Fruit fly (Drosophila melanogaster) whole organism, embryonic: ENCODE measurements around the gene CG45066.

Source experiments
- ATbp ChIP-seq: fragments of 200-800 bp; sonication (Bioruptor generic); optimal IDR thresholded peaks from 2 replicates; lab custom pipeline; 2017; ENCODE audit warnings: missing biosample characterization, mild to moderate bottlenecking, missing genetic modification characterization, missing genetic modification reagents
- Awh ChIP-seq: fragments of 200-800 bp; sonication (Bioruptor generic); IDR thresholded peaks from 2 replicates; pipeline ENCODE4, ENCODE4 v1.3.6; 2022; ENCODE audit warnings: missing biosample characterization, missing genetic modification characterization
- B-H2 ChIP-seq: fragments of 200-800 bp; sonication (Bioruptor generic); optimal IDR thresholded peaks from 2 replicates; lab custom pipeline; 2018; ENCODE audit warnings: missing biosample characterization, mild to moderate bottlenecking, missing genetic modification characterization
- CG12391 ChIP-seq: fragments of 200-800 bp; sonication (Bioruptor generic); optimal IDR thresholded peaks from 3 replicates; lab custom pipeline; 2018; ENCODE audit warnings: missing biosample characterization, mild to moderate bottlenecking, missing genetic modification characterization, moderate library complexity
- CG16813 ChIP-seq: fragments of 200-800 bp; sonication (Bioruptor generic); IDR thresholded peaks from 3 replicates; pipeline ENCODE4 v1.3.6; 2022; ENCODE audit warnings: missing biosample characterization, missing genetic modification characterization; ENCODE audit not compliant: partially characterized antibody
- CG1792 ChIP-seq: fragments of 200-800 bp; sonication (Bioruptor generic); optimal IDR thresholded peaks from 2 replicates; lab custom pipeline; 2016; ENCODE audit warnings: missing biosample characterization, missing genetic modification characterization
- CG2116 ChIP-seq: fragments of 200-800 bp; sonication (Bioruptor generic); optimal IDR thresholded peaks from 3 replicates; lab custom pipeline; 2018; ENCODE audit warnings: missing biosample characterization, mild to moderate bottlenecking, missing genetic modification characterization
- CG2199 ChIP-seq: fragments of 200-800 bp; sonication (Bioruptor generic); IDR thresholded peaks from 3 replicates; pipeline ENCODE4 v1.3.6; 2022; ENCODE audit warnings: missing biosample characterization, missing genetic modification characterization
- CG2712 ChIP-seq: fragments of 200-800 bp; optimal IDR thresholded peaks from 3 replicates; lab custom pipeline; 2019; ENCODE audit warnings: missing biosample characterization, mild to moderate bottlenecking, missing genetic modification characterization, moderate library complexity
- CG2875 ChIP-seq: fragments of 200-800 bp; sonication (Bioruptor generic); optimal IDR thresholded peaks from 2 replicates; lab custom pipeline; 2017; ENCODE audit warnings: missing biosample characterization, mild to moderate bottlenecking, missing genetic modification characterization, missing genetic modification reagents
- CG3163 ChIP-seq: fragments of 200-800 bp; sonication (Bioruptor generic); optimal IDR thresholded peaks from 3 replicates; lab custom pipeline; 2016; ENCODE audit warnings: missing biosample characterization, missing genetic modification characterization
- CG33213 ChIP-seq: fragments of 200-800 bp; sonication (Bioruptor generic); optimal IDR thresholded peaks from 3 replicates; lab custom pipeline; 2016; ENCODE audit warnings: missing biosample characterization, missing genetic modification characterization
- CG4404 ChIP-seq: fragments of 200-800 bp; sonication (Bioruptor generic); IDR thresholded peaks from 2 replicates; pipeline ENCODE4 v1.3.6; 2022; ENCODE audit warnings: missing biosample characterization, missing genetic modification characterization
- CG6175 ChIP-seq: fragments of 200-800 bp; sonication (Bioruptor generic); IDR thresholded peaks from 3 replicates; pipeline ENCODE4 v1.3.6; 2022; ENCODE audit warnings: missing biosample characterization, missing genetic modification characterization
- CG7271 ChIP-seq: fragments of 200-800 bp; sonication (Bioruptor generic); optimal IDR thresholded peaks from 2 replicates; lab custom pipeline; 2018; ENCODE audit warnings: missing biosample characterization, mild to moderate bottlenecking, missing genetic modification characterization, moderate library complexity
- CG7786 ChIP-seq: fragments of 200-800 bp; sonication (Bioruptor generic); optimal IDR thresholded peaks from 2 replicates; lab custom pipeline; 2016; ENCODE audit warnings: missing biosample characterization, missing genetic modification characterization
- CG7963 ChIP-seq: fragments of 200-800 bp; sonication (Bioruptor generic); IDR thresholded peaks from 3 replicates; pipeline ENCODE4 v1.3.6; 2022; ENCODE audit warnings: missing biosample characterization, missing genetic modification characterization; ENCODE audit not compliant: partially characterized antibody
- CG8290 ChIP-seq, 3 experiments: fragments of 200-800 bp; sonication (Bioruptor generic); optimal IDR thresholded peaks; 2 replicates each; lab custom pipeline; 2016 to 2019; ENCODE audit warnings: missing biosample characterization in 3 of 3, missing genetic modification characterization in 3 of 3, mild to moderate bottlenecking in 2 of 3, moderate library complexity in 1 of 3
- CG8924 ChIP-seq: fragments of 200-800 bp; optimal IDR thresholded peaks from 3 replicates; lab custom pipeline; 2019; ENCODE audit warnings: missing biosample characterization, mild to moderate bottlenecking, missing genetic modification characterization, moderate library complexity
- CTCF ChIP-seq: fragments of 200-800 bp; sonication (Bioruptor generic); optimal IDR thresholded peaks from 2 replicates; lab custom pipeline; 2017; ENCODE audit warnings: missing biosample characterization, mild to moderate bottlenecking, missing genetic modification characterization, moderate library complexity
- Dek ChIP-seq: fragments of 200-800 bp; sonication (Bioruptor generic); optimal IDR thresholded peaks from 3 replicates; lab custom pipeline; 2019; ENCODE audit warnings: missing biosample characterization, mild to moderate bottlenecking, missing genetic modification characterization, moderate library complexity
- Dip3 ChIP-seq: fragments of 200-800 bp; sonication (Bioruptor generic); optimal IDR thresholded peaks from 3 replicates; lab custom pipeline; 2016; ENCODE audit warnings: missing biosample characterization, missing genetic modification characterization
- Dll ChIP-seq: fragments of 200-800 bp; sonication (Bioruptor generic); IDR thresholded peaks from 4 replicates; pipeline ENCODE4 v1.3.6; 2022; ENCODE audit warnings: missing biosample characterization, missing genetic modification characterization; ENCODE audit not compliant: partially characterized antibody
- E2f1 ChIP-seq: fragments of 200-800 bp; sonication (Bioruptor generic); IDR thresholded peaks from 2 replicates; pipeline ENCODE4 v1.3.6; 2022; ENCODE audit warnings: missing biosample characterization, missing genetic modification characterization
- Fer1 ChIP-seq: fragments of 200-800 bp; sonication (Bioruptor generic); optimal IDR thresholded peaks from 2 replicates; lab custom pipeline; 2017; ENCODE audit warnings: missing biosample characterization, mild to moderate bottlenecking, missing genetic modification characterization
- Hey ChIP-seq: fragments of 200-800 bp; sonication (Bioruptor generic); optimal IDR thresholded peaks from 3 replicates; lab custom pipeline; 2018; ENCODE audit warnings: missing biosample characterization, mild to moderate bottlenecking, missing genetic modification characterization
- Oaz ChIP-seq: fragments of 200-800 bp; sonication (Bioruptor generic); IDR thresholded peaks from 2 replicates; pipeline ENCODE4 v1.3.6; 2022; ENCODE audit warnings: missing biosample characterization, missing genetic modification characterization
- Ptx1 ChIP-seq: fragments of 200-800 bp; sonication (Bioruptor generic); IDR thresholded peaks from 2 replicates; pipeline ENCODE4 v1.3.6; 2022; ENCODE audit warnings: missing biosample characterization, missing genetic modification characterization
- Sox102F ChIP-seq: fragments of 200-800 bp; sonication (Bioruptor generic); optimal IDR thresholded peaks from 2 replicates; lab custom pipeline; 2018; ENCODE audit warnings: missing biosample characterization, mild to moderate bottlenecking, missing genetic modification characterization, moderate library complexity
- Ssrp ChIP-seq: fragments of 200-800 bp; sonication (Bioruptor generic); optimal IDR thresholded peaks from 2 replicates; lab custom pipeline; 2018; ENCODE audit warnings: missing biosample characterization, mild to moderate bottlenecking, missing genetic modification characterization, moderate library complexity
- Trl ChIP-seq, 3 experiments: fragments of >200 bp in 2 of 3; fragments of 200-800 bp in 1 of 3; sonication (Bioruptor generic) in 1 of 3; optimal IDR thresholded peaks; 2 replicates in 1 of 3; 3 replicates in 2 of 3; lab custom pipeline; 2016 to 2017; ENCODE audit warnings: missing biosample characterization in 1 of 3, missing genetic modification characterization in 1 of 3
- az2 ChIP-seq: fragments of 200-800 bp; sonication (Bioruptor generic); optimal IDR thresholded peaks from 3 replicates; lab custom pipeline; 2016; ENCODE audit warnings: missing biosample characterization, missing genetic modification characterization
- cg ChIP-seq: fragments of 200-800 bp; sonication (Bioruptor generic); optimal IDR thresholded peaks from 3 replicates; lab custom pipeline; 2019; ENCODE audit warnings: missing biosample characterization, mild to moderate bottlenecking, missing genetic modification characterization, moderate library complexity
- crc ChIP-seq: fragments of 200-800 bp; sonication (Bioruptor generic); optimal IDR thresholded peaks from 2 replicates; lab custom pipeline; 2016; ENCODE audit warnings: missing biosample characterization, missing genetic modification characterization
- dysf ChIP-seq: fragments of 200-800 bp; sonication (Bioruptor generic); IDR thresholded peaks from 3 replicates; pipeline ENCODE4 v1.3.6; 2022; ENCODE audit warnings: missing biosample characterization, missing genetic modification characterization
- gfzf ChIP-seq: fragments of 200-800 bp; sonication (Bioruptor generic); optimal IDR thresholded peaks from 2 replicates; lab custom pipeline; 2016; ENCODE audit warnings: missing biosample characterization, mild to moderate bottlenecking, missing genetic modification characterization, moderate library complexity
- gro ChIP-seq: fragments of 200-800 bp; sonication (Bioruptor generic); optimal IDR thresholded peaks from 2 replicates; lab custom pipeline; 2016; ENCODE audit warnings: missing biosample characterization, missing genetic modification characterization
- kah ChIP-seq: fragments of 200-800 bp; sonication (Bioruptor generic); optimal IDR thresholded peaks from 2 replicates; lab custom pipeline; 2018; ENCODE audit warnings: missing biosample characterization, mild to moderate bottlenecking, missing genetic modification characterization
- lab ChIP-seq: fragments of 200-800 bp; sonication (Bioruptor generic); optimal IDR thresholded peaks from 3 replicates; lab custom pipeline; 2017; ENCODE audit warnings: missing biosample characterization, missing genetic modification characterization, mild to moderate bottlenecking, moderate library complexity, missing genetic modification reagents
- lbe ChIP-seq: fragments of 200-800 bp; sonication (Bioruptor generic); optimal IDR thresholded peaks from 2 replicates; lab custom pipeline; 2016; ENCODE audit warnings: missing biosample characterization, mild to moderate bottlenecking, missing genetic modification characterization
- lola ChIP-seq, 3 experiments: fragments of >200 bp in 2 of 3; fragments of 200-800 bp in 1 of 3; sonication (Bioruptor generic) in 1 of 3; optimal IDR thresholded peaks; 2 replicates each; lab custom pipeline; 2017 to 2019; ENCODE audit warnings: missing biosample characterization in 3 of 3, missing genetic modification characterization in 3 of 3, mild to moderate bottlenecking in 1 of 3, moderate library complexity in 1 of 3
- prd ChIP-seq, 3 experiments: fragments of >200 bp in 2 of 3; fragments of 200-800 bp in 1 of 3; sonication (Bioruptor generic) in 1 of 3; optimal IDR thresholded peaks in 2 of 3; IDR thresholded peaks in 1 of 3; 2 replicates in 2 of 3; 3 replicates in 1 of 3; pipeline versions ENCODE4 v1.3.6 to Lab custom; 2017 to 2022; ENCODE audit warnings: missing biosample characterization in 1 of 3, missing genetic modification characterization in 1 of 3
- pum ChIP-seq: fragments of 200-800 bp; sonication (Bioruptor generic); optimal IDR thresholded peaks from 2 replicates; lab custom pipeline; 2016; ENCODE audit warnings: missing biosample characterization, missing genetic modification characterization
- ro ChIP-seq: fragments of 200-800 bp; sonication (Bioruptor generic); IDR thresholded peaks from 2 replicates; pipeline ENCODE4 v1.3.6; 2022; ENCODE audit warnings: missing biosample characterization, missing genetic modification characterization
- row ChIP-seq: fragments of 200-800 bp; sonication (Bioruptor generic); IDR thresholded peaks from 3 replicates; pipeline ENCODE4 v1.3.6; 2022; ENCODE audit warnings: missing biosample characterization, missing genetic modification characterization
- slou ChIP-seq: fragments of 200-800 bp; sonication (Bioruptor generic); optimal IDR thresholded peaks from 3 replicates; lab custom pipeline; 2016; ENCODE audit warnings: missing biosample characterization, missing genetic modification characterization
- wor ChIP-seq: fragments of 200-800 bp; sonication (Bioruptor generic); IDR thresholded peaks from 2 replicates; pipeline ENCODE4 v1.3.6; 2022; ENCODE audit warnings: missing biosample characterization, missing genetic modification characterization

The CG45066 gene

DNA sequence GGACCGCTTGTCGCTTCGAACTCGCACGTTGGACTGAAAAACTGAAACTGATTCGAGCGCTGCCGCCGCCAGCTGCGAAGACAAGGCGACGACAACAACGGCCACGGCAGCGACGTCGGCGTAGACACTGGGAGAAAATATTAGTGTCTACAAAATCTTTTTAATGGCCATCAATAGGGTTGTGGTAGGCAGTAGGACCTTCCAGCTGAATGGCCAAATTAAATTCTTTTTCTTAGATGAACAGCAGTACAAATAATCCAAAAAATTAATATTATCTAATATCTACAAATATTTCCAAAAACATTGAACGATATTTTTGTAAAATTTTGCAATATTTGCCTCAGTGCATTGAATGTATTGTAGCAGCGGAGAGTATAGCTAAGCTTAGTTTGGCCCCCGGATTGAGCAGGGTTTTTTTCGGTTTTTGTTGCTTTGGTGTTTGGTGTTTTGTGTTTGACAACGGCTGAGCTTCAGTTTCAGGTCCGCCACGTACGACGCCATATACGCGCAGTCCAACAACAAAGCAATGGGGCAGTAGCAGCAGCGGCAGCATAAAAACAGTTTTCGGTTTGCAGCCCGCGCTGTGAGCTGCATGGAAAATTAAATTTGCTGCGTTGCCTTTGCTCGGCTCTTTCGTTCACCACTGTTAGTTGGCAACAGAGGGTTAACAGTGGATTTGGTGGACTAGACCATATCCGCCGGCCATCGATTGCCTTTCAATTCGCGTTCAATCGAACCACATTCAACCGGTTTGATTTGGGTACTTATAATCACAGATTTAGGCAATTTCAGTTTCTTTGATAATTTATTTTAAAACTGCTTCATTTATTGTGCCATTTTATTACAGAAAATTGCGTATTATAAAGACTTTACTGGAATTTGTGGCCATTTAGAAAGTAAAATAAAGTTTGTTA is 3.9 kb downstream of the CG45066 start, which contains the start of gene Cht7 (continued):
- TF ChIP-seq gro (GFP tag; lab: Kevin White, UChicago) (peak; percentile 58), lab (GFP tag; lab: Kevin White, UChicago) (peak; percentile 87), dysf (GFP tag; lab: Robert Waterston, UW) (peak; percentile 91), kah (GFP tag; lab: Kevin White, UChicago) (peak; percentile 46), crc (GFP tag; lab: Kevin White, UChicago) (peak; percentile 45), CG2199 (GFP tag; lab: Robert Waterston, UW) (no peak), CG3163 (GFP tag; lab: Kevin White, UChicago) (peak; percentile 1), CG2116 (GFP tag; lab: Kevin White, UChicago) (peak; percentile 46), row (GFP tag; lab: Robert Waterston, UW) (peak; percentile 93), CG12391 (tag; lab: Kevin White, UChicago) (peak; percentile 90), CG8290 (GFP tag; optimal IDR thresholded peaks at IDR 0.05; lab: Kevin White, UChicago) (peak; percentile 13), CG8290 (tag; optimal IDR thresholded peaks at IDR 0.05; lab: Kevin White, UChicago) (peak; percentile 11 to 37), CG6175 (GFP tag; lab: Robert Waterston, UW) (0 out of 3 replicates have a peak, but pooled peaks have one; percentile 10), ro (GFP tag; lab: Robert Waterston, UW) (peak; percentile 61; the same call in 1 of the 2 replicates), lola (GFP tag; optimal IDR thresholded peaks at IDR 0.05; lab: Kevin White, UChicago) (peak in 1 of 3 experiments; percentile 83), CG7786 (GFP tag; lab: Kevin White, UChicago) (peak; percentile 63), CG1792 (peak; percentile 23), CG33213 (GFP tag; lab: Kevin White, UChicago) (peak; percentile 63), wor (GFP tag; lab: Robert Waterston, UW) (peak; percentile 77), CTCF (GFP tag; lab: Kevin White, UChicago) (peak; percentile 18), lbe (GFP tag; lab: Kevin White, UChicago) (peak; percentile 57), az2 (GFP tag; lab: Kevin White, UChicago) (peak; percentile 88), Dek (tag; lab: Kevin White, UChicago) (peak; percentile 88), CG4404 (GFP tag; lab: Robert Waterston, UW) (peak; percentile 58), gfzf (GFP tag; lab: Kevin White, UChicago) (no peak), cg (GFP tag; lab: Kevin White, UChicago) (no peak), Oaz (GFP tag; lab: Robert Waterston, UW) (peak; percentile 76), B-H2 (GFP tag; lab: Kevin White, UChicago) (peak; percentile 53), Hey (tag; lab: Kevin White, UChicago) (peak; percentile 16), slou (peak; percentile 32), CG2875 (peak; percentile 75), ATbp (GFP tag; lab: Kevin White, UChicago) (peak; percentile 91), Sox102F (GFP tag; lab: Kevin White, UChicago) (peak; percentile 91), CG8924 (tag; lab: Kevin White, UChicago) (peak; percentile 91), Ssrp (tag; lab: Kevin White, UChicago) (peak; percentile 89), prd (optimal IDR thresholded peaks at IDR 0.05; lab: Kevin White, UChicago) (no peak), prd (GFP tag; IDR thresholded peaks at IDR 0.05; lab: Robert Waterston, UW) (peak; percentile 85), Fer1 (peak; percentile 79), CG7271 (tag; lab: Kevin White, UChicago) (no peak), E2f1 (GFP tag; lab: Robert Waterston, UW) (peak; percentile 81), CG7963 (no peak), CG16813 (no peak), Ptx1 (peak; percentile 90), Awh (GFP tag; lab: Robert Waterston, UW) (peak; percentile 81), Dll (no peak), pum (GFP tag; lab: Kevin White, UChicago) (peak; percentile 46), CG2712 (tag; lab: Kevin White, UChicago) (peak; percentile 88), Trl (optimal IDR thresholded peaks at IDR 0.05; lab: Kevin White, UChicago) (no peak), Trl (GFP tag; optimal IDR thresholded peaks at IDR 0.05; lab: Kevin White, UChicago) (peak; percentile 32), Dip3 (peak; percentile 72)
